Fruit fly (Drosophila melanogaster) whole organism, embryonic: ENCODE results near the gene CecB.

ENCODE experiments used
- B-H2 ChIP-seq: fragments of 200-800 bp; sonication (Bioruptor generic); optimal IDR thresholded peaks from 2 replicates; lab custom pipeline; 2018; ENCODE audit warnings: missing biosample characterization, mild to moderate bottlenecking, missing genetic modification characterization
- CG10274 ChIP-seq: fragments of 200-800 bp; sonication (Bioruptor generic); optimal IDR thresholded peaks from 3 replicates; lab custom pipeline; 2017; ENCODE audit warnings: missing biosample characterization, mild to moderate bottlenecking, missing genetic modification characterization
- CG10654 ChIP-seq: fragments of 200-800 bp; sonication (Bioruptor generic); optimal IDR thresholded peaks from 2 replicates; lab custom pipeline; 2016; ENCODE audit warnings: missing biosample characterization, missing genetic modification characterization
- CG11504 ChIP-seq: fragments of 200-800 bp; sonication (Bioruptor generic); optimal IDR thresholded peaks from 3 replicates; lab custom pipeline; 2019; ENCODE audit warnings: missing biosample characterization, mild to moderate bottlenecking, missing genetic modification characterization, moderate library complexity
- CG11695 ChIP-seq: fragments of 200-800 bp; sonication (Bioruptor generic); IDR thresholded peaks from 3 replicates; pipeline ENCODE4 v1.3.6; 2022; ENCODE audit warnings: missing biosample characterization, missing genetic modification characterization
- CG13296 ChIP-seq: fragments of 200-800 bp; sonication (Bioruptor generic); optimal IDR thresholded peaks from 3 replicates; lab custom pipeline; 2018; ENCODE audit warnings: missing biosample characterization, mild to moderate bottlenecking, missing genetic modification characterization
- CG1529 ChIP-seq: fragments of 200-800 bp; sonication (Bioruptor generic); optimal IDR thresholded peaks from 3 replicates; lab custom pipeline; 2018; ENCODE audit warnings: missing biosample characterization, missing genetic modification characterization
- CG15696 ChIP-seq: fragments of 200-800 bp; sonication (Bioruptor generic); optimal IDR thresholded peaks from 2 replicates; lab custom pipeline; 2019; ENCODE audit warnings: missing biosample characterization, mild to moderate bottlenecking, missing genetic modification characterization, moderate library complexity
- CG2875 ChIP-seq: fragments of 200-800 bp; sonication (Bioruptor generic); optimal IDR thresholded peaks from 2 replicates; lab custom pipeline; 2017; ENCODE audit warnings: missing biosample characterization, mild to moderate bottlenecking, missing genetic modification characterization, missing genetic modification reagents
- CG30403 ChIP-seq: fragments of 200-800 bp; sonication (Bioruptor generic); optimal IDR thresholded peaks from 3 replicates; lab custom pipeline; 2016; ENCODE audit warnings: missing biosample characterization, missing genetic modification characterization
- CG31365 ChIP-seq: fragments of 200-800 bp; sonication (Bioruptor generic); optimal IDR thresholded peaks from 2 replicates; lab custom pipeline; 2018; ENCODE audit warnings: missing biosample characterization, mild to moderate bottlenecking, missing genetic modification characterization
- CG6175 ChIP-seq: fragments of 200-800 bp; sonication (Bioruptor generic); IDR thresholded peaks from 3 replicates; pipeline ENCODE4 v1.3.6; 2022; ENCODE audit warnings: missing biosample characterization, missing genetic modification characterization
- CG6765 ChIP-seq: fragments of 200-800 bp; sonication (Bioruptor generic); optimal IDR thresholded peaks from 3 replicates; lab custom pipeline; 2017; ENCODE audit warnings: missing biosample characterization, mild to moderate bottlenecking, missing genetic modification characterization
- CG6854 ChIP-seq: fragments of 200-800 bp; sonication (Bioruptor generic); optimal IDR thresholded peaks from 3 replicates; lab custom pipeline; 2017; ENCODE audit warnings: missing biosample characterization, mild to moderate bottlenecking, missing genetic modification characterization
- CG7839 ChIP-seq: fragments of 200-800 bp; sonication (Bioruptor generic); optimal IDR thresholded peaks from 3 replicates; lab custom pipeline; 2018; ENCODE audit warnings: missing biosample characterization, mild to moderate bottlenecking, missing genetic modification characterization, moderate library complexity
- CG7987 ChIP-seq: fragments of 200-800 bp; sonication (Bioruptor generic); optimal IDR thresholded peaks from 2 replicates; lab custom pipeline; 2018; ENCODE audit warnings: missing biosample characterization, mild to moderate bottlenecking, missing genetic modification characterization, moderate library complexity
- CG9797 ChIP-seq: fragments of 200-800 bp; sonication (Bioruptor generic); optimal IDR thresholded peaks from 3 replicates; lab custom pipeline; 2018; ENCODE audit warnings: missing biosample characterization, mild to moderate bottlenecking, missing genetic modification characterization
- Camta ChIP-seq: fragments of 200-800 bp; sonication (Bioruptor generic); optimal IDR thresholded peaks from 2 replicates; lab custom pipeline; 2016; ENCODE audit warnings: missing biosample characterization, missing genetic modification characterization
- Gsc ChIP-seq: fragments of 200-800 bp; sonication (Bioruptor generic); IDR thresholded peaks from 2 replicates; pipeline ENCODE4 v1.3.6; 2022; ENCODE audit warnings: missing biosample characterization, missing genetic modification characterization
- H15 ChIP-seq: fragments of 200-800 bp; sonication (Bioruptor generic); IDR thresholded peaks from 3 replicates; pipeline ENCODE4 v1.3.6; 2022; ENCODE audit warnings: missing biosample characterization, missing genetic modification characterization
- Hr3 ChIP-seq: fragments of 200-800 bp; sonication (Bioruptor generic); optimal IDR thresholded peaks from 3 replicates; lab custom pipeline; 2016; ENCODE audit warnings: missing biosample characterization, missing genetic modification characterization
- Max ChIP-seq: fragments of 200-800 bp; sonication (Bioruptor generic); optimal IDR thresholded peaks from 2 replicates; lab custom pipeline; 2016; ENCODE audit warnings: missing biosample characterization, mild to moderate bottlenecking, missing genetic modification characterization
- Mrtf ChIP-seq: fragments of 200-800 bp; sonication (Bioruptor generic); IDR thresholded peaks from 3 replicates; pipeline ENCODE4 v1.3.6; 2022; ENCODE audit warnings: missing biosample characterization, missing genetic modification characterization
- NK7.1 ChIP-seq: fragments of 200-800 bp; sonication (Bioruptor generic); optimal IDR thresholded peaks from 3 replicates; lab custom pipeline; 2016; ENCODE audit warnings: missing biosample characterization, missing genetic modification characterization
- Pdp1 ChIP-seq, 2 experiments: fragments of 200-800 bp; sonication (Bioruptor generic); optimal IDR thresholded peaks; 3 replicates each; lab custom pipeline; 2016; ENCODE audit warnings: missing biosample characterization in 2 of 2, missing genetic modification characterization in 2 of 2, mild to moderate bottlenecking in 1 of 2, moderate library complexity in 1 of 2
- Six4 ChIP-seq: fragments of 200-800 bp; sonication (Bioruptor generic); optimal IDR thresholded peaks from 2 replicates; lab custom pipeline; 2016; ENCODE audit warnings: missing biosample characterization, missing genetic modification characterization
- Sry-β ChIP-seq: fragments of 200-800 bp; sonication (Bioruptor generic); optimal IDR thresholded peaks from 2 replicates; lab custom pipeline; 2018; ENCODE audit warnings: missing biosample characterization, mild to moderate bottlenecking, missing genetic modification characterization, moderate library complexity
- TFAM ChIP-seq: fragments of 200-800 bp; sonication (Bioruptor generic); optimal IDR thresholded peaks from 2 replicates; lab custom pipeline; 2017; ENCODE audit warnings: missing biosample characterization, missing genetic modification characterization, inconsistent platforms
- Vsx1 ChIP-seq: fragments of 200-800 bp; sonication (Bioruptor generic); optimal IDR thresholded peaks from 2 replicates; lab custom pipeline; 2017; ENCODE audit warnings: missing biosample characterization, mild to moderate bottlenecking, missing genetic modification characterization, missing genetic modification reagents
- al ChIP-seq: fragments of 200-800 bp; sonication (Bioruptor generic); IDR thresholded peaks from 2 replicates; pipeline ENCODE4 v1.3.6; 2022; ENCODE audit warnings: missing biosample characterization, missing genetic modification characterization
- caup ChIP-seq: fragments of 200-800 bp; sonication (Bioruptor generic); optimal IDR thresholded peaks from 3 replicates; lab custom pipeline; 2017; ENCODE audit warnings: missing biosample characterization, mild to moderate bottlenecking, missing genetic modification characterization, moderate library complexity; ENCODE audit not compliant: severe bottlenecking
- da ChIP-seq: fragments of 200-800 bp; sonication (Bioruptor generic); optimal IDR thresholded peaks from 2 replicates; lab custom pipeline; 2016; ENCODE audit warnings: missing biosample characterization, missing genetic modification characterization
- dysf ChIP-seq: fragments of 200-800 bp; sonication (Bioruptor generic); IDR thresholded peaks from 3 replicates; pipeline ENCODE4 v1.3.6; 2022; ENCODE audit warnings: missing biosample characterization, missing genetic modification characterization
- fd102C ChIP-seq: fragments of 200-800 bp; sonication (Bioruptor generic); optimal IDR thresholded peaks from 2 replicates; lab custom pipeline; 2018; ENCODE audit warnings: missing biosample characterization, mild to moderate bottlenecking, missing genetic modification characterization, moderate library complexity
- gcm ChIP-seq: fragments of 200-800 bp; sonication (Bioruptor generic); optimal IDR thresholded peaks from 2 replicates; lab custom pipeline; 2019; ENCODE audit warnings: missing biosample characterization, mild to moderate bottlenecking, missing genetic modification characterization, moderate library complexity
- h ChIP-seq: fragments of >200 bp; optimal IDR thresholded peaks from 2 replicates; lab custom pipeline; 2017
- lilli ChIP-seq: fragments of 200-800 bp; sonication (Bioruptor generic); optimal IDR thresholded peaks from 3 replicates; lab custom pipeline; 2016; ENCODE audit warnings: missing biosample characterization, missing genetic modification characterization
- lola ChIP-seq, 3 experiments: fragments of >200 bp in 2 of 3; fragments of 200-800 bp in 1 of 3; sonication (Bioruptor generic) in 1 of 3; optimal IDR thresholded peaks; 2 replicates each; lab custom pipeline; 2017 to 2019; ENCODE audit warnings: missing biosample characterization in 3 of 3, missing genetic modification characterization in 3 of 3, mild to moderate bottlenecking in 1 of 3, moderate library complexity in 1 of 3
- mirr ChIP-seq: fragments of 200-800 bp; sonication (Bioruptor generic); optimal IDR thresholded peaks from 3 replicates; lab custom pipeline; 2018; ENCODE audit warnings: missing biosample characterization, mild to moderate bottlenecking, missing genetic modification characterization
- nerfin-1 ChIP-seq: fragments of 200-800 bp; sonication (Bioruptor generic); optimal IDR thresholded peaks from 3 replicates; lab custom pipeline; 2019; ENCODE audit warnings: missing biosample characterization, mild to moderate bottlenecking, missing genetic modification characterization, moderate library complexity
- org-1 ChIP-seq: fragments of 200-800 bp; sonication (Bioruptor generic); optimal IDR thresholded peaks from 2 replicates; lab custom pipeline; 2017; ENCODE audit warnings: missing biosample characterization, missing genetic modification characterization
- pan ChIP-seq, 4 experiments: fragments of >200 bp in 3 of 4; fragments of 200-800 bp in 1 of 4; sonication (Bioruptor generic) in 1 of 4; optimal IDR thresholded peaks in 3 of 4; IDR thresholded peaks in 1 of 4; 2 replicates each; pipeline versions ENCODE4 v1.3.6 to Lab custom; 2017 to 2022; ENCODE audit warnings: missing biosample characterization in 2 of 4, missing genetic modification characterization in 2 of 4, mixed read lengths in 1 of 4
- ranshi ChIP-seq: fragments of 200-800 bp; sonication (Bioruptor generic); IDR thresholded peaks from 2 replicates; pipeline ENCODE4 v1.3.6; 2022; ENCODE audit warnings: missing biosample characterization, missing genetic modification characterization
- repo ChIP-seq: fragments of 200-800 bp; sonication (Bioruptor generic); optimal IDR thresholded peaks from 2 replicates; lab custom pipeline; 2016; ENCODE audit warnings: missing biosample characterization, missing genetic modification characterization
- ro ChIP-seq: fragments of 200-800 bp; sonication (Bioruptor generic); IDR thresholded peaks from 2 replicates; pipeline ENCODE4 v1.3.6; 2022; ENCODE audit warnings: missing biosample characterization, missing genetic modification characterization
- sens ChIP-seq: fragments of 200-800 bp; sonication (Bioruptor generic); peaks from one replicate; lab custom pipeline; 2016; ENCODE audit warnings: missing biosample characterization, missing genetic modification characterization
- shn ChIP-seq: fragments of 200-800 bp; sonication (Bioruptor generic); optimal IDR thresholded peaks from 3 replicates; lab custom pipeline; 2016; ENCODE audit warnings: missing biosample characterization, missing genetic modification characterization
- ssp ChIP-seq: fragments of 200-800 bp; sonication (Bioruptor generic); IDR thresholded peaks from 2 replicates; pipeline ENCODE4 v1.3.6; 2022; ENCODE audit warnings: missing biosample characterization, missing genetic modification characterization
- tll ChIP-seq, 2 experiments: fragments of 200-800 bp in 1 of 2; fragments of >200 bp in 1 of 2; sonication (Bioruptor generic) in 1 of 2; optimal IDR thresholded peaks; 2 replicates each; lab custom pipeline; 2017 to 2019; ENCODE audit warnings: missing biosample characterization in 2 of 2, missing genetic modification characterization in 2 of 2, mild to moderate bottlenecking in 1 of 2, moderate library complexity in 1 of 2
- tx ChIP-seq: fragments of 200-800 bp; sonication (Bioruptor generic); optimal IDR thresholded peaks from 2 replicates; lab custom pipeline; 2016; ENCODE audit warnings: missing biosample characterization, missing genetic modification characterization
- vnd ChIP-seq: fragments of 200-800 bp; sonication (Bioruptor generic); IDR thresholded peaks from 3 replicates; pipeline ENCODE4 v1.3.6; 2022; ENCODE audit warnings: missing biosample characterization, missing genetic modification characterization; ENCODE audit not compliant: partially characterized antibody

Gene CecB

DNA sequence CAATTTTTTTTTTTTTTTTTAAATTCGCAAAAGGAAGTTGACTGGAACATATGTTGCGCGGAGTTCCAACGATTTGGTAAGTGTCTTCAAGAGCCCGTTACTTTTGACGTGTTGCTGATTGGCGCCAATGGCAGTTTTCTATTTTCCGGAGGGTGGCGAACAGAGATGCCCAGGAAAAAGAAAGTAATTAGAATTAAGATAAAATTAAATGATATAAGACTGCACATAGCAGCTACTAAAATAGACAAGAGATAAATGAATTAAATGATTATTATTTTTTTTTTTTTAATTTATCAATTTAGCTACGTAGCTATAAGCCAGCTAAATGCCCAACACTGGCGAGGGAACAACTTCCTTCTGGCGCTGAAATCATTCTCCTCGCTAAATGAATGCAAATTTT, 8.6 kb upstream of the CecB start (continued):
- no peak for TF ChIP-seq pan (optimal IDR thresholded peaks at IDR 0.05; lab: Kevin White, UChicago)
- peak in 1 of 2 experiments; percentile 50 for TF ChIP-seq pan (GFP tag; optimal IDR thresholded peaks at IDR 0.05 in 1 of 2, IDR thresholded peaks at IDR 0.05 in 1 of 2)
- no peak for TF ChIP-seq Max (GFP tag; lab: Kevin White, UChicago)
- no peak for TF ChIP-seq tx (GFP tag; lab: Kevin White, UChicago)
- no peak for TF ChIP-seq CG1529 (GFP tag; lab: Kevin White, UChicago)
- 0 out of 3 replicates have a peak, but pooled peaks have one; percentile 6 for TF ChIP-seq dysf (GFP tag; lab: Robert Waterston, UW)
- TF ChIP-seq CG11504 (tag; lab: Kevin White, UChicago) = peak; percentile 34
- TF ChIP-seq Hr3 (GFP tag; lab: Kevin White, UChicago) = no peak
- TF ChIP-seq Camta (GFP tag; lab: Kevin White, UChicago) = no peak
- no peak for TF ChIP-seq CG10274 (GFP tag; lab: Kevin White, UChicago)
- peak in 1 of 3 experiments; percentile 34 for TF ChIP-seq lola (GFP tag; optimal IDR thresholded peaks at IDR 0.05; lab: Kevin White, UChicago)
- no peak for TF ChIP-seq CG10654 (GFP tag; lab: Kevin White, UChicago)
- no peak for TF ChIP-seq Mrtf (GFP tag; lab: Robert Waterston, UW)
- TF ChIP-seq CG13296 (GFP tag; lab: Kevin White, UChicago) = no peak
- no peak for TF ChIP-seq Six4 (GFP tag; lab: Kevin White, UChicago)
- no peak for TF ChIP-seq Gsc (GFP tag; lab: Robert Waterston, UW)
- no peak for TF ChIP-seq h (lab: Kevin White, UChicago)
- TF ChIP-seq ranshi = no peak
- no peak for TF ChIP-seq CG31365 (tag; lab: Kevin White, UChicago)
- no peak for TF ChIP-seq TFAM
- no peak for TF ChIP-seq CG2875 (GFP tag; lab: Kevin White, UChicago)
- TF ChIP-seq tll (GFP tag; optimal IDR thresholded peaks at IDR 0.05; lab: Kevin White, UChicago) = no peak
- no peak for TF ChIP-seq B-H2
- TF ChIP-seq al (GFP tag; lab: Robert Waterston, UW) = no peak
- TF ChIP-seq vnd (GFP tag; lab: Robert Waterston, UW) = no peak
- TF ChIP-seq nerfin-1 (tag; lab: Kevin White, UChicago) = no peak
- TF ChIP-seq repo (GFP tag; lab: Kevin White, UChicago) = no peak
- no peak for TF ChIP-seq Vsx1 (GFP tag; lab: Kevin White, UChicago)
- no peak for TF ChIP-seq CG6854 (GFP tag; lab: Kevin White, UChicago)
- peak; percentile 46 for TF ChIP-seq sens
- no peak for TF ChIP-seq ssp (GFP tag; lab: Robert Waterston, UW)
- no peak for TF ChIP-seq CG30403 (GFP tag; lab: Kevin White, UChicago)
- no peak for TF ChIP-seq CG15696 (tag; lab: Kevin White, UChicago)
- peak; percentile 41 for TF ChIP-seq CG7839 (tag; lab: Kevin White, UChicago)
- TF ChIP-seq CG11695 (GFP tag; lab: Robert Waterston, UW) = 0 out of 3 replicates have a peak, but pooled peaks have one; percentile 42
- no peak for TF ChIP-seq mirr (GFP tag; lab: Kevin White, UChicago)
- TF ChIP-seq shn = no peak
- TF ChIP-seq lilli (GFP tag; lab: Kevin White, UChicago) = no peak
- TF ChIP-seq H15 (GFP tag; lab: Robert Waterston, UW) = 0 out of 3 replicates have a peak, but pooled peaks have one; percentile 14
- no peak for TF ChIP-seq ro (GFP tag; lab: Robert Waterston, UW)
- no peak for TF ChIP-seq CG9797 (GFP tag; lab: Kevin White, UChicago)
- peak; percentile 73 for TF ChIP-seq Sry-β
- TF ChIP-seq fd102C = no peak
- TF ChIP-seq CG6765 (GFP tag; lab: Kevin White, UChicago) = no peak
- TF ChIP-seq CG7987 (GFP tag; lab: Kevin White, UChicago) = no peak
- TF ChIP-seq org-1 (GFP tag; lab: Kevin White, UChicago) = no peak
- TF ChIP-seq Pdp1 (GFP tag; optimal IDR thresholded peaks at IDR 0.05; lab: Kevin White, UChicago) = no peak
- no peak for TF ChIP-seq da (GFP tag; lab: Kevin White, UChicago)
- no peak for TF ChIP-seq CG6175 (GFP tag; lab: Robert Waterston, UW)
- TF ChIP-seq NK7.1 = no peak
- TF ChIP-seq gcm (GFP tag; lab: Kevin White, UChicago) = no peak
- no peak for TF ChIP-seq caup (GFP tag; lab: Kevin White, UChicago)
